Worm (Caenorhabditis elegans): ENCODE measurements around the gene Y94H6A.2.

DNA sequence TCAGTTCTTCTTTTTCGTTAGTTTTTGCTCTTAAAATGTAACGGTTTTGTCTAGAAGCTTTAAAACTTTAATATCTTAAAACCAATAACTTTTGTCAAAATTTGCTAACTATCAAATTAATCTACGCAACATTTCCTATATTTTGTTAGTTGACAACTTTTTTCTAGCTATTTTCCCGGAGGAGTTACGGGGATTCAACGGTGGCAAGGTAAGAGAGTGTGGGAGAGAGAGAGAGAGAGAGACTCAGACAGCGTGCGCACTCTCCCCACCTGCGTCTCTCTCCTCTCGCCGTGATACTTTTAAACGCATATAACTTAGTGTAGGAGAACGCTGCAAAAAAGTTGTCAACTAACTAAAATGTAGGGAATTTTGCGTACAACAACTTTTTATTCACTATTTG lies 23.4 kb downstream of the Y94H6A.2 start:
- TF ChIP-seq snpc-4 (tag; optimal IDR thresholded peaks at IDR 0.05), result no peak
- no peak for TF ChIP-seq unc-62 (GFP tag; optimal IDR thresholded peaks at IDR 0.05 in 1 of 2)
- no peak for TF ChIP-seq unc-62 (tag; optimal IDR thresholded peaks at IDR 0.05)
- no peak for TF ChIP-seq lir-3 (tag; optimal IDR thresholded peaks at IDR 0.05)
- no peak for TF ChIP-seq fos-1 (tag; optimal IDR thresholded peaks at IDR 0.05)
- no peak for TF ChIP-seq ama-1 (optimal IDR thresholded peaks at IDR 0.05)
- no peak for TF ChIP-seq ztf-11 (tag; optimal IDR thresholded peaks at IDR 0.05)
- no peak for TF ChIP-seq madf-9 (GFP tag; conservative IDR thresholded peaks at IDR 0.05)
- TF ChIP-seq mdl-1 (tag; optimal IDR thresholded peaks at IDR 0.05), result no peak
- TF ChIP-seq zag-1 (tag; optimal IDR thresholded peaks at IDR 0.05), result no peak
- no peak for TF ChIP-seq nhr-25 (tag; optimal IDR thresholded peaks at IDR 0.05; ENCODE audit: borderline replicate concordance, insufficient read depth)
